Fruit fly (Drosophila melanogaster): ENCODE data around the gene lectin-33A.
A peak's percentile ranks its signal among the peaks of the same experiment; 100 is the strongest.

lectin-33A gene

DNA sequence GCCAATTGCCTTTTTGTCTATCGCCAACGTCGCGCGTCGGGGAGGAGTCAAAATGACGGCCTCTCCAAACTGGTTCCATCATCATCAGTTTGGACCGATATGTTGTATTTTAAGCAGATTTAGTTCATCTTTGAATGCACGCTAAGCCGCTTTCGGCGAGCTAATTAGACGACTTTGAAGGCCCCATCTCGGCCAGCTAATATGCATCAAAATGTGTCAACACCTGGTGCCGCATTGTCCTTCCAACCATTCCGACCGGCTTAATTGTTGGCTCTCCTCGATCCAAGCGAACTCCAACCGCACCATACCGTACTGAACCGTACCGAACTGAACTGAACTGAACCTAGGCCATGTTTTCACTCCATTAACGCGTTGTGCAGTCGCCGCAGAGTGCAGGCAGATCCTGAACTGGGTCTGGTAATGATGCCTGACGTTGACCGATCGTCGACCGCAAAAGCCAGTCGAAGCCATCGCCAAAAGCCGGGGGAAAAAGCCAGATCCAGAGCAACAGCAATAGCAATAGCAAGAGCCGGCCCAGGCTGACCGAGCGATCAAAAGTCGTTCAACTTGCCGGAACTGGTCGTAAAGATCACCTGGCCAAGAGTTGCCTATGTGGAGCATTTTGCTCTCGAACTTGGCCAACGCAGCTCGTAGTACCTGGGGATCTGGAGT lies 26.1 kb downstream of the lectin-33A start:
- TF ChIP-seq brk (GFP tag; optimal IDR thresholded peaks at IDR 0.05) (no peak), CrebA (GFP tag; optimal IDR thresholded peaks at IDR 0.05; ENCODE audit: borderline replicate concordance) (no peak), Myc (optimal IDR thresholded peaks at IDR 0.05) (no peak), GATAd (GFP tag; optimal IDR thresholded peaks at IDR 0.05) (no peak), dmrt93B (GFP tag; optimal IDR thresholded peaks at IDR 0.05) (no peak), sv (GFP tag; optimal IDR thresholded peaks at IDR 0.05) (no peak), dsf (GFP tag; optimal IDR thresholded peaks at IDR 0.05; ENCODE audit: borderline replicate concordance) (no peak), jim (GFP tag; optimal IDR thresholded peaks at IDR 0.05) (no peak), Dfd (GFP tag; optimal IDR thresholded peaks at IDR 0.05) (no peak), usp (GFP tag; optimal IDR thresholded peaks at IDR 0.05) (no peak), Mio (GFP tag; optimal IDR thresholded peaks at IDR 0.05) (no peak), Rel (GFP tag; optimal IDR thresholded peaks at IDR 0.05) (no peak), Rel (tag; optimal IDR thresholded peaks at IDR 0.05) (no peak), ey (GFP tag; optimal IDR thresholded peaks at IDR 0.05) (no peak), fru (GFP tag; optimal IDR thresholded peaks at IDR 0.05) (no peak), Jra (GFP tag; optimal IDR thresholded peaks at IDR 0.05) (no peak), Hnf4 (GFP tag; optimal IDR thresholded peaks at IDR 0.05) (no peak)

DNA sequence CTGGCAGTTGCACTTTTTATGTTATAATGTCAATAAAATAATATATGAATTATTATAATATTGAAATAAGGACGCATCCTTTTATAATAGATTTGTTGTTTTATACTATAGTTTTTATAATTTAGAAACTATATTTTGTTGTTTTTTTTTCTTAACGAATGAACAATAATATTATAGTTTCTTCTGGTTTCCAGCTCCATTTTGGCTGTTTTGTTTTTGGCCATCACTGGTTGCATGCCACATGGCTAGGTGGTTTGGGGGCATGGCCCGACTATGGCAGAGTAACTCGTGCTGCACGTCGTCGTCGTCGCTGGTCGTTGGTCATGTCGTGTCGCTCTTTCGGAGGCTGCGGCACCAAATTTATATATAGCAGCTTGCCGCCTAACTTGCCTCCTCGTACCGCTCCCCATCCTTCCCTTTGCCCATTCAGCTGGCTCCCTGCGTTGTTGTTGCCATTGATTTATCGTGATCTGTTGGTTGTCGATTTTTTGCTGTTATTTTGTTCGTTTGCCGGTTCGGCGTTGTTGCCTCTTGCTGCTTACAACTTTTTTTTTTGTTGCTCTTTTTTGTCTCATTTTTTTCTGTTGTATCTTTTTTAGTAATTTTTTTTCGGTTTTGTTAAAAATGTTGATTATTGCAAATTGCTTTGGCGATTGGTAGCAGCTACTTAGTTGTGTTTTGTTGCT lies 30.6 kb downstream of the lectin-33A start:
- TF ChIP-seq dsf (GFP tag; optimal IDR thresholded peaks at IDR 0.05; ENCODE audit: borderline replicate concordance) = no peak
- TF ChIP-seq psq (GFP tag; optimal IDR thresholded peaks at IDR 0.05) = no peak
- no peak for TF ChIP-seq tai (GFP tag; optimal IDR thresholded peaks at IDR 0.05)
- no peak for TF ChIP-seq Sp1 (GFP tag; optimal IDR thresholded peaks at IDR 0.05)
- TF ChIP-seq Vsx2 (GFP tag; optimal IDR thresholded peaks at IDR 0.05; ENCODE audit: partially characterized antibody) = no peak
- TF ChIP-seq woc (GFP tag; optimal IDR thresholded peaks at IDR 0.05) = no peak

DNA sequence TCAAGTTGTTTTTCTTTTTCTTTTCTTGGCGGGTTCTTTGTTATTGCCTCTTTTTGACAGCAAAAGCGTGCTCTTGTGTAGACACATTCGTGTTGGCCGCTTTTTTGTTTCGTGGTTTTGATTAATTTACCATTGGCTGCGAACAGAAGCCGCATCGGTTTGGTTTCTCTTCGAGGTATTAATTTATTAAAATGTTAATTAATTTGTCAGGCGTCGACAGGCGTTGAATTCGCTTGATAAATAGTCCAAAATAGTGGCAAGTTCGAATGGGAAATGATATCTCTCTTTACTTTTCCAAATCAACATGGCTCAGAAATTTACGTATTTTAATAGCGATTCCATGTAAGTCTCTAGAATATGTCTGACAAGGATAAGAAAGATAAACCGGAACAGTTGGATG lies 32.6 kb downstream of the lectin-33A start, which contains the start of gene CG18666:
CG18666 (plus strand) TSS at position 301 of the 400 bp plus-strand sequence.
- TF ChIP-seq GATAd (GFP tag; optimal IDR thresholded peaks at IDR 0.05) = no peak
- TF ChIP-seq ey (GFP tag; optimal IDR thresholded peaks at IDR 0.05) = no peak
- TF ChIP-seq Myc (optimal IDR thresholded peaks at IDR 0.05) = no peak
- no peak for TF ChIP-seq CG32264 (GFP tag; optimal IDR thresholded peaks at IDR 0.05)
- no peak for TF ChIP-seq foxo (GFP tag; optimal IDR thresholded peaks at IDR 0.05)
- no peak for TF ChIP-seq sage (GFP tag; optimal IDR thresholded peaks at IDR 0.05)

dm6 chr2L:11037583-11038517 lies 36.0 kb downstream of the lectin-33A start:
- TF ChIP-seq dl (GFP tag; optimal IDR thresholded peaks at IDR 0.05; ENCODE audit: insufficient read depth in 1 of 2, partially characterized antibody in 2 of 2) (no peak), pan (optimal IDR thresholded peaks at IDR 0.05) (no peak), CG9705 (GFP tag; optimal IDR thresholded peaks at IDR 0.05) (no peak), tai (GFP tag; optimal IDR thresholded peaks at IDR 0.05) (peak; percentile 43), Dfd (GFP tag; optimal IDR thresholded peaks at IDR 0.05) (no peak), h (GFP tag; optimal IDR thresholded peaks at IDR 0.05) (no peak), br (GFP tag; optimal IDR thresholded peaks at IDR 0.05) (peak; percentile 36), Hr78 (GFP tag; optimal IDR thresholded peaks at IDR 0.05) (no peak), GATAd (GFP tag; optimal IDR thresholded peaks at IDR 0.05) (no peak), fru (GFP tag; optimal IDR thresholded peaks at IDR 0.05) (peak; percentile 27), dmrt93B (GFP tag; optimal IDR thresholded peaks at IDR 0.05) (no peak), HLH106 (tag; optimal IDR thresholded peaks at IDR 0.05) (no peak), Jra (GFP tag; optimal IDR thresholded peaks at IDR 0.05) (no peak), rgr (GFP tag; optimal IDR thresholded peaks at IDR 0.05) (peak; percentile 16), sv (GFP tag; optimal IDR thresholded peaks at IDR 0.05) (peak; percentile 43)

All from whole organism, wandering third instar larva.